Worm (Caenorhabditis elegans) whole organism, young adult: ENCODE data around the gene R07H5.16.

Source experiments
- D2030.7 ChIP-seq: fragments of 200-800 bp; sonication (Bioruptor generic); IDR thresholded peaks from 2 replicates; pipeline ENCODE4 v1.3.6; 2022; ENCODE audit warnings: missing genetic modification reagents, missing genetic modification characterization, missing compliant biosample characterization
- Y53G8AR.9 ChIP-seq: fragments of 200-800 bp; sonication (Bioruptor generic); conservative IDR thresholded peaks from 2 replicates; pipeline ENCODE4 v1.3.6; 2022; ENCODE audit warnings: missing genetic modification reagents, missing genetic modification characterization, missing compliant biosample characterization
- Y67H2A.10 ChIP-seq: fragments of 200-800 bp; sonication (Bioruptor generic); conservative IDR thresholded peaks from 2 replicates; pipeline ENCODE4 v1.3.6; 2022; ENCODE audit warnings: missing genetic modification reagents, missing genetic modification characterization, missing compliant biosample characterization
- Y95B8A.8 ChIP-seq: fragments of 200-800 bp; sonication (Bioruptor generic); IDR thresholded peaks from 2 replicates; pipeline ENCODE4 v1.3.6; 2022; ENCODE audit warnings: missing genetic modification reagents, missing genetic modification characterization, missing compliant biosample characterization
- ama-1 ChIP-seq, 3 experiments: fragments of 150-350 bp in 1 of 3; sonication (generic microtip) in 2 of 3; optimal IDR thresholded peaks; 2 replicates each; lab custom pipeline; 2014 to 2018; ENCODE audit warnings: missing biosample characterization in 2 of 3, missing genetic modification characterization in 2 of 3, missing genetic modification reagents in 2 of 3
- attf-3 ChIP-seq: fragments of 200-800 bp; sonication (Bioruptor generic); conservative IDR thresholded peaks from 2 replicates; pipeline ENCODE4 v1.3.6; 2022; ENCODE audit warnings: missing genetic modification reagents, missing genetic modification characterization, missing compliant biosample characterization
- egrh-3 ChIP-seq: fragments of 200-800 bp; sonication (Bioruptor generic); IDR thresholded peaks from 2 replicates; pipeline ENCODE4 v1.3.6; 2022; ENCODE audit warnings: missing genetic modification reagents, missing genetic modification characterization, missing compliant biosample characterization
- mel-28 ChIP-seq: sonication (generic microtip); optimal IDR thresholded peaks from 2 replicates; lab custom pipeline; 2016; ENCODE audit warnings: borderline replicate concordance, mild to moderate bottlenecking, missing genetic modification characterization, missing compliant biosample characterization
- pha-4 ChIP-seq: fragments of 150-350 bp; sonication (generic microtip); optimal IDR thresholded peaks from 2 replicates; lab custom pipeline; 2014; ENCODE audit warnings: missing biosample characterization, missing genetic modification reagents, missing genetic modification characterization
- rcor-1 ChIP-seq: fragments of 200-800 bp; sonication (Bioruptor generic); IDR thresholded peaks from 2 replicates; pipeline ENCODE4 v1.3.6; 2022; ENCODE audit warnings: missing genetic modification reagents, missing genetic modification characterization, missing compliant biosample characterization
- snpc-3.4 ChIP-seq: sonication (generic microtip); optimal IDR thresholded peaks from 2 replicates; lab custom pipeline; 2017; ENCODE audit warnings: missing genetic modification characterization, mild to moderate bottlenecking, missing compliant biosample characterization, antibody characterized with exemption, moderate library complexity, missing genotype, missing genetic modification reagents
- snpc-4 ChIP-seq, 5 experiments: fragments of 150-350 bp in 1 of 5; sonication (generic microtip) in 4 of 5; optimal IDR thresholded peaks; 2 replicates each; lab custom pipeline; 2014 to 2018; ENCODE audit warnings: missing genetic modification characterization in 5 of 5, missing biosample characterization in 3 of 5, antibody characterized with exemption in 2 of 5, mild to moderate bottlenecking in 2 of 5, missing compliant biosample characterization in 2 of 5, missing genotype in 2 of 5, moderate library complexity in 2 of 5, missing genetic modification reagents in 1 of 5
- unc-62 ChIP-seq: fragments of 150-350 bp; optimal IDR thresholded peaks from 2 replicates; lab custom pipeline; 2014; ENCODE audit warnings: missing biosample characterization, missing genetic modification reagents, missing genetic modification characterization
- ztf-28 ChIP-seq: fragments of 200-800 bp; sonication (Bioruptor generic); IDR thresholded peaks from 2 replicates; pipeline ENCODE4 v1.3.6; 2022; ENCODE audit warnings: missing genetic modification reagents, missing genetic modification characterization, missing compliant biosample characterization

- no peak for TF ChIP-seq Y53G8AR.9
- no peak for TF ChIP-seq unc-62 (GFP tag; lab: Kevin White, UChicago)
- TF ChIP-seq ama-1 (optimal IDR thresholded peaks at IDR 0.05; lab: Kevin White, UChicago): no peak
- no peak for TF ChIP-seq ama-1 (GFP tag; optimal IDR thresholded peaks at IDR 0.05; lab: Kevin White, UChicago)
- no peak for TF ChIP-seq snpc-3.4 (tag; lab: Kevin White, UChicago)
- no peak for TF ChIP-seq D2030.7 (GFP tag; lab: Robert Waterston, UW)
- TF ChIP-seq snpc-4 (GFP tag; optimal IDR thresholded peaks at IDR 0.05; lab: Kevin White, UChicago): no peak
- no peak for TF ChIP-seq snpc-4 (tag; optimal IDR thresholded peaks at IDR 0.05; lab: Kevin White, UChicago)
- TF ChIP-seq pha-4: peak; percentile 4
- no peak for TF ChIP-seq rcor-1
- no peak for TF ChIP-seq mel-28 (tag; lab: Kevin White, UChicago)
- TF ChIP-seq egrh-3 (GFP tag; lab: Robert Waterston, UW): no peak
- no peak for TF ChIP-seq ztf-28 (GFP tag; lab: Robert Waterston, UW)
- no peak for TF ChIP-seq Y95B8A.8 (GFP tag; lab: Robert Waterston, UW)
- no peak for TF ChIP-seq attf-3 (GFP tag; lab: Robert Waterston, UW)
- TF ChIP-seq Y67H2A.10: no peak
Measured at ce11 chrIV:11248031-11248631, 49.0 kb downstream of the R07H5.16 start, which contains the start of gene C05C12.4.
